Fruit fly (Drosophila melanogaster) whole organism, embryonic: ENCODE results near the gene Shal.

Experiments used
- Abd-B ChIP-seq: fragments of 200-800 bp; sonication (Bioruptor generic); optimal IDR thresholded peaks from 2 replicates; lab custom pipeline; 2018; ENCODE audit warnings: missing biosample characterization, mild to moderate bottlenecking, missing genetic modification characterization, moderate library complexity
- Asciz ChIP-seq: fragments of 200-800 bp; sonication (Bioruptor generic); optimal IDR thresholded peaks from 2 replicates; lab custom pipeline; 2017; ENCODE audit warnings: missing biosample characterization, mild to moderate bottlenecking, missing genetic modification characterization, missing genetic modification reagents
- C15 ChIP-seq: fragments of 200-800 bp; sonication (Bioruptor generic); IDR thresholded peaks from 3 replicates; pipeline ENCODE4 v1.3.6; 2022; ENCODE audit warnings: missing biosample characterization, missing genetic modification characterization
- CG10654 ChIP-seq: fragments of 200-800 bp; sonication (Bioruptor generic); optimal IDR thresholded peaks from 2 replicates; lab custom pipeline; 2016; ENCODE audit warnings: missing biosample characterization, missing genetic modification characterization
- CG11723 ChIP-seq: fragments of 200-800 bp; sonication (Bioruptor generic); optimal IDR thresholded peaks from 2 replicates; lab custom pipeline; 2017; ENCODE audit warnings: missing biosample characterization, mild to moderate bottlenecking, missing genetic modification characterization
- CG12155 ChIP-seq: fragments of 200-800 bp; sonication (Bioruptor generic); optimal IDR thresholded peaks from 3 replicates; lab custom pipeline; 2016; ENCODE audit warnings: missing biosample characterization, missing genetic modification characterization
- CG12219 ChIP-seq: fragments of 200-800 bp; sonication (Bioruptor generic); optimal IDR thresholded peaks from 3 replicates; lab custom pipeline; 2018; ENCODE audit warnings: missing biosample characterization, mild to moderate bottlenecking, missing genetic modification characterization
- CG12236 ChIP-seq: fragments of 200-800 bp; sonication (Bioruptor generic); optimal IDR thresholded peaks from 2 replicates; lab custom pipeline; 2016; ENCODE audit warnings: missing biosample characterization, missing genetic modification characterization
- CG12744 ChIP-seq: fragments of 200-800 bp; sonication (Bioruptor generic); optimal IDR thresholded peaks from 2 replicates; lab custom pipeline; 2016; ENCODE audit warnings: missing biosample characterization, missing genetic modification characterization
- CG13287 ChIP-seq: fragments of 200-800 bp; sonication (Bioruptor generic); IDR thresholded peaks from 2 replicates; pipeline ENCODE4 v1.3.6; 2022; ENCODE audit warnings: missing biosample characterization, missing genetic modification characterization; ENCODE audit not compliant: partially characterized antibody
- CG14710 ChIP-seq: fragments of 200-800 bp; sonication (Bioruptor generic); optimal IDR thresholded peaks from 3 replicates; lab custom pipeline; 2019; ENCODE audit warnings: missing biosample characterization, mild to moderate bottlenecking, missing genetic modification characterization, moderate library complexity
- CG14965 ChIP-seq: fragments of 200-800 bp; sonication (Bioruptor generic); optimal IDR thresholded peaks from 2 replicates; lab custom pipeline; 2016; ENCODE audit warnings: missing biosample characterization, missing genetic modification characterization, borderline replicate concordance
- CG15514 ChIP-seq: fragments of 200-800 bp; sonication (Bioruptor generic); optimal IDR thresholded peaks from 3 replicates; lab custom pipeline; 2017; ENCODE audit warnings: missing biosample characterization, missing genetic modification characterization, mild to moderate bottlenecking, moderate library complexity, missing genetic modification reagents
- CG1792 ChIP-seq: fragments of 200-800 bp; sonication (Bioruptor generic); optimal IDR thresholded peaks from 2 replicates; lab custom pipeline; 2016; ENCODE audit warnings: missing biosample characterization, missing genetic modification characterization
- CG2678 ChIP-seq: fragments of 200-800 bp; sonication (Bioruptor generic); optimal IDR thresholded peaks from 3 replicates; lab custom pipeline; 2019; ENCODE audit warnings: missing biosample characterization, mild to moderate bottlenecking, missing genetic modification characterization, moderate library complexity
- CG31365 ChIP-seq: fragments of 200-800 bp; sonication (Bioruptor generic); optimal IDR thresholded peaks from 2 replicates; lab custom pipeline; 2018; ENCODE audit warnings: missing biosample characterization, mild to moderate bottlenecking, missing genetic modification characterization
- CG5180 ChIP-seq: fragments of 200-800 bp; sonication (Bioruptor generic); optimal IDR thresholded peaks from 3 replicates; lab custom pipeline; 2017; ENCODE audit warnings: missing biosample characterization, missing genetic modification characterization, mild to moderate bottlenecking, moderate library complexity, missing genetic modification reagents
- CG8089 ChIP-seq: fragments of 200-800 bp; sonication (Bioruptor generic); optimal IDR thresholded peaks from 3 replicates; lab custom pipeline; 2016; ENCODE audit warnings: missing biosample characterization, missing genetic modification characterization
- Chrac-16 ChIP-seq: fragments of 200-800 bp; sonication (Bioruptor generic); optimal IDR thresholded peaks from 3 replicates; lab custom pipeline; 2016; ENCODE audit warnings: missing biosample characterization, missing genetic modification characterization
- Dfd ChIP-seq, 2 experiments: fragments of >200 bp; optimal IDR thresholded peaks; 2 replicates each; lab custom pipeline; 2017; ENCODE audit warnings: missing biosample characterization in 2 of 2, missing genetic modification characterization in 2 of 2
- NFAT ChIP-seq: fragments of 200-800 bp; sonication (Bioruptor generic); IDR thresholded peaks from 2 replicates; pipeline ENCODE4 v1.3.6; 2022; ENCODE audit warnings: missing biosample characterization, missing genetic modification characterization
- NK7.1 ChIP-seq: fragments of 200-800 bp; sonication (Bioruptor generic); optimal IDR thresholded peaks from 3 replicates; lab custom pipeline; 2016; ENCODE audit warnings: missing biosample characterization, missing genetic modification characterization
- Neu2 ChIP-seq: fragments of 200-800 bp; sonication (Bioruptor generic); optimal IDR thresholded peaks from 3 replicates; lab custom pipeline; 2016; ENCODE audit warnings: missing biosample characterization, missing genetic modification characterization, borderline replicate concordance
- Nf-YA ChIP-seq: fragments of 200-800 bp; sonication (Bioruptor generic); IDR thresholded peaks from 2 replicates; pipeline ENCODE4 v1.3.6; 2022; ENCODE audit warnings: missing biosample characterization, missing genetic modification characterization
- Ptx1 ChIP-seq: fragments of 200-800 bp; sonication (Bioruptor generic); IDR thresholded peaks from 2 replicates; pipeline ENCODE4 v1.3.6; 2022; ENCODE audit warnings: missing biosample characterization, missing genetic modification characterization
- Trl ChIP-seq, 3 experiments: fragments of >200 bp in 2 of 3; fragments of 200-800 bp in 1 of 3; sonication (Bioruptor generic) in 1 of 3; optimal IDR thresholded peaks; 2 replicates in 1 of 3; 3 replicates in 2 of 3; lab custom pipeline; 2016 to 2017; ENCODE audit warnings: missing biosample characterization in 1 of 3, missing genetic modification characterization in 1 of 3
- ac ChIP-seq: fragments of 200-800 bp; sonication (Bioruptor generic); optimal IDR thresholded peaks from 3 replicates; lab custom pipeline; 2017; ENCODE audit warnings: missing biosample characterization, mild to moderate bottlenecking, missing genetic modification characterization
- al ChIP-seq: fragments of 200-800 bp; sonication (Bioruptor generic); IDR thresholded peaks from 2 replicates; pipeline ENCODE4 v1.3.6; 2022; ENCODE audit warnings: missing biosample characterization, missing genetic modification characterization
- ap ChIP-seq: fragments of 200-800 bp; sonication (Bioruptor generic); IDR thresholded peaks from 2 replicates; pipeline ENCODE4 v1.3.6; 2022; ENCODE audit warnings: missing biosample characterization, missing genetic modification characterization
- ase ChIP-seq: fragments of 200-800 bp; sonication (Bioruptor generic); IDR thresholded peaks from 3 replicates; pipeline ENCODE4 v1.3.6; 2022; ENCODE audit warnings: missing biosample characterization, missing genetic modification characterization
- br ChIP-seq: fragments of >200 bp; optimal IDR thresholded peaks from 2 replicates; lab custom pipeline; 2017
- caup ChIP-seq: fragments of 200-800 bp; sonication (Bioruptor generic); optimal IDR thresholded peaks from 3 replicates; lab custom pipeline; 2017; ENCODE audit warnings: missing biosample characterization, mild to moderate bottlenecking, missing genetic modification characterization, moderate library complexity; ENCODE audit not compliant: severe bottlenecking
- corto ChIP-seq: fragments of 200-800 bp; sonication (Bioruptor generic); optimal IDR thresholded peaks from 2 replicates; lab custom pipeline; 2016; ENCODE audit warnings: missing biosample characterization, mild to moderate bottlenecking, missing genetic modification characterization, moderate library complexity
- croc ChIP-seq: fragments of 200-800 bp; sonication (Bioruptor generic); conservative IDR thresholded peaks from 3 replicates; pipeline ENCODE4 v1.3.6; 2022; ENCODE audit warnings: missing biosample characterization, missing genetic modification characterization
- crp ChIP-seq, 2 experiments: fragments of 200-800 bp; sonication (Bioruptor generic); optimal IDR thresholded peaks; 2 replicates in 1 of 2; 3 replicates in 1 of 2; lab custom pipeline; 2017; ENCODE audit warnings: missing biosample characterization in 2 of 2, missing genetic modification characterization in 2 of 2, mild to moderate bottlenecking in 1 of 2, moderate library complexity in 1 of 2
- dimm ChIP-seq: fragments of 200-800 bp; sonication (Bioruptor generic); IDR thresholded peaks from 2 replicates; pipeline ENCODE4 v1.3.6; 2022; ENCODE audit warnings: missing biosample characterization, missing genetic modification characterization
- ems ChIP-seq: fragments of 200-800 bp; sonication (Bioruptor generic); optimal IDR thresholded peaks from 3 replicates; lab custom pipeline; 2016; ENCODE audit warnings: missing biosample characterization, missing genetic modification characterization
- kah ChIP-seq: fragments of 200-800 bp; sonication (Bioruptor generic); optimal IDR thresholded peaks from 2 replicates; lab custom pipeline; 2018; ENCODE audit warnings: missing biosample characterization, mild to moderate bottlenecking, missing genetic modification characterization
- kay ChIP-seq: fragments of 200-800 bp; sonication (Bioruptor generic); optimal IDR thresholded peaks from 2 replicates; lab custom pipeline; 2016; ENCODE audit warnings: missing biosample characterization, missing genetic modification characterization
- knrl ChIP-seq: fragments of 200-800 bp; sonication (Bioruptor generic); IDR thresholded peaks from 3 replicates; pipeline ENCODE4 v1.3.6; 2022; ENCODE audit warnings: missing biosample characterization, missing genetic modification characterization; ENCODE audit not compliant: partially characterized antibody
- lola ChIP-seq, 3 experiments: fragments of >200 bp in 2 of 3; fragments of 200-800 bp in 1 of 3; sonication (Bioruptor generic) in 1 of 3; optimal IDR thresholded peaks; 2 replicates each; lab custom pipeline; 2017 to 2019; ENCODE audit warnings: missing biosample characterization in 3 of 3, missing genetic modification characterization in 3 of 3, mild to moderate bottlenecking in 1 of 3, moderate library complexity in 1 of 3
- oc ChIP-seq: fragments of 200-800 bp; sonication (Bioruptor generic); optimal IDR thresholded peaks from 2 replicates; lab custom pipeline; 2018; ENCODE audit warnings: missing biosample characterization, mild to moderate bottlenecking, missing genetic modification characterization, moderate library complexity
- pum ChIP-seq: fragments of 200-800 bp; sonication (Bioruptor generic); optimal IDR thresholded peaks from 2 replicates; lab custom pipeline; 2016; ENCODE audit warnings: missing biosample characterization, missing genetic modification characterization
- pzg ChIP-seq: fragments of 200-800 bp; sonication (Bioruptor generic); optimal IDR thresholded peaks from 3 replicates; lab custom pipeline; 2018; ENCODE audit warnings: missing biosample characterization, mild to moderate bottlenecking, missing genetic modification characterization, moderate library complexity
- ro ChIP-seq: fragments of 200-800 bp; sonication (Bioruptor generic); IDR thresholded peaks from 2 replicates; pipeline ENCODE4 v1.3.6; 2022; ENCODE audit warnings: missing biosample characterization, missing genetic modification characterization
- sim ChIP-seq: fragments of 200-800 bp; sonication (Bioruptor generic); IDR thresholded peaks from 2 replicates; pipeline ENCODE4 v1.3.6; 2022; ENCODE audit warnings: missing biosample characterization, missing genetic modification characterization
- sisA ChIP-seq: fragments of 200-800 bp; sonication (Bioruptor generic); IDR thresholded peaks from 2 replicates; pipeline ENCODE4 v1.3.6; 2022; ENCODE audit warnings: missing biosample characterization, missing genetic modification characterization
- sna ChIP-seq: fragments of 200-800 bp; sonication (Bioruptor generic); IDR thresholded peaks from 2 replicates; pipeline ENCODE4 v1.3.6; 2022; ENCODE audit warnings: missing biosample characterization, missing genetic modification characterization; ENCODE audit not compliant: partially characterized antibody
- tio ChIP-seq: fragments of 200-800 bp; sonication (Bioruptor generic); optimal IDR thresholded peaks from 2 replicates; lab custom pipeline; 2017; ENCODE audit warnings: missing biosample characterization, missing genetic modification characterization, inconsistent platforms
- trem ChIP-seq: fragments of 200-800 bp; optimal IDR thresholded peaks from 3 replicates; lab custom pipeline; 2019; ENCODE audit warnings: missing biosample characterization, mild to moderate bottlenecking, missing genetic modification characterization, moderate library complexity
- zfh1 ChIP-seq: fragments of 200-800 bp; sonication (Bioruptor generic); IDR thresholded peaks from 3 replicates; pipeline ENCODE4 v1.3.6; 2022; ENCODE audit warnings: missing biosample characterization, missing genetic modification characterization

Gene Shal

DNA sequence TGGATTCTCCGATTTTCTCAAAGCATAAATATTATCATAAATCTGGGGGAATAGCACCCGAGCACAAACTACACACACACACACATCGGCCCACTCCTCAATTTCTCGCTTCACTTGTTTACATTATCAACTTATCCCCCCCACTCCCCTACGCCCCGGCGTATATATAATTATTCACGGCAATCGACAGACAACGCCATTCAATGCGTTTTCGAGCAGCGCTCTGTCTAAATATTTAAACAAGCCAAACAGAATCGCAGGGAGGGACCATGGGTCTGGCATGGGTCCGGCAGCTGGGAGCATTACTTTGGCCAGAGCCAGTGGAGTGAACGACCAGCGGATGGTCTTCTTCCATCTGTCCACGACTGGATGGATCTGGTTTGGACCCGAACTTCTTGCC lies 8.7 kb downstream of the Shal start (continued):
- TF ChIP-seq pzg (no peak), CG12219 (GFP tag; lab: Kevin White, UChicago) (peak; percentile 44), dimm (GFP tag; lab: Robert Waterston, UW) (peak; percentile 36; the same call in 1 of the 2 replicates), CG14710 (peak; percentile 21), zfh1 (GFP tag; lab: Robert Waterston, UW) (peak; percentile 42; the same call in 1 of the 3 replicates), Ptx1 (GFP tag; lab: Robert Waterston, UW) (no peak), oc (tag; lab: Kevin White, UChicago) (peak; percentile 47), Neu2 (GFP tag; lab: Kevin White, UChicago) (no peak), CG1792 (GFP tag; lab: Kevin White, UChicago) (peak; percentile 49), Abd-B (GFP tag; lab: Kevin White, UChicago) (no peak), Asciz (GFP tag; lab: Kevin White, UChicago) (peak; percentile 57), tio (no peak), ro (GFP tag; lab: Robert Waterston, UW) (no peak), kay (GFP tag; lab: Kevin White, UChicago) (no peak), sim (GFP tag; lab: Robert Waterston, UW) (no peak), C15 (GFP tag; lab: Robert Waterston, UW) (no peak), Chrac-16 (GFP tag; lab: Kevin White, UChicago) (no peak), al (GFP tag; lab: Robert Waterston, UW) (no peak), CG31365 (tag; lab: Kevin White, UChicago) (no peak), ems (no peak), crp (GFP tag; optimal IDR thresholded peaks at IDR 0.05; lab: Kevin White, UChicago) (no peak), CG13287 (GFP tag; lab: Robert Waterston, UW) (no peak), corto (GFP tag; lab: Kevin White, UChicago) (no peak), sisA (GFP tag; lab: Robert Waterston, UW) (no peak), pum (no peak), NFAT (no peak), CG12744 (no peak), CG5180 (GFP tag; lab: Kevin White, UChicago) (no peak), Dfd (GFP tag; optimal IDR thresholded peaks at IDR 0.05; lab: Kevin White, UChicago) (no peak), CG15514 (GFP tag; lab: Kevin White, UChicago) (no peak), br (lab: Kevin White, UChicago) (no peak), CG12155 (GFP tag; lab: Kevin White, UChicago) (no peak), CG12236 (GFP tag; lab: Kevin White, UChicago) (no peak), kah (GFP tag; lab: Kevin White, UChicago) (peak; percentile 5), CG14965 (GFP tag; lab: Kevin White, UChicago) (no peak), caup (peak; percentile 34), NK7.1 (GFP tag; lab: Kevin White, UChicago) (no peak), CG11723 (peak; percentile 44), ac (GFP tag; lab: Kevin White, UChicago) (peak; percentile 12), CG8089 (GFP tag; lab: Kevin White, UChicago) (peak; percentile 50), croc (GFP tag; lab: Robert Waterston, UW) (no peak), sna (GFP tag; lab: Robert Waterston, UW) (no peak), Nf-YA (GFP tag; lab: Robert Waterston, UW) (no peak), trem (tag; lab: Kevin White, UChicago) (no peak), lola (GFP tag; optimal IDR thresholded peaks at IDR 0.05; lab: Kevin White, UChicago) (peak in 1 of 3 experiments; percentile 12), ase (no peak), CG10654 (GFP tag; lab: Kevin White, UChicago) (peak; percentile 8), Trl (optimal IDR thresholded peaks at IDR 0.05; lab: Kevin White, UChicago) (no peak), Trl (GFP tag; optimal IDR thresholded peaks at IDR 0.05; lab: Kevin White, UChicago) (peak; percentile 2), knrl (no peak), CG2678 (tag; lab: Kevin White, UChicago) (peak; percentile 49), ap (GFP tag; lab: Robert Waterston, UW) (no peak)
